Worm (Caenorhabditis elegans) whole organism, late embryonic: ENCODE measurements around the gene F31D5.7.

Experiments
- K09A11.1 ChIP-seq: sonication (generic microtip); optimal IDR thresholded peaks from 2 replicates; lab custom pipeline; 2017; ENCODE audit warnings: antibody characterized with exemption, mild to moderate bottlenecking, missing genetic modification characterization, missing compliant biosample characterization; ENCODE audit not compliant: insufficient read depth
- Y22D7AL.16 ChIP-seq: sonication (generic microtip); optimal IDR thresholded peaks from 2 replicates; lab custom pipeline; 2016; ENCODE audit warnings: missing genetic modification characterization, missing compliant biosample characterization
- ahr-1 ChIP-seq: sonication (generic microtip); optimal IDR thresholded peaks from 2 replicates; lab custom pipeline; 2016; ENCODE audit warnings: missing genetic modification characterization, missing compliant biosample characterization
- ceh-18 ChIP-seq: sonication (generic microtip); optimal IDR thresholded peaks from 2 replicates; lab custom pipeline; 2016; ENCODE audit warnings: missing genetic modification characterization, missing compliant biosample characterization
- ceh-19 ChIP-seq: fragments of 200-800 bp; sonication (Bioruptor generic); optimal IDR thresholded peaks from 2 replicates; lab custom pipeline; 2018; ENCODE audit warnings: mild to moderate bottlenecking, missing genetic modification characterization, missing compliant biosample characterization
- ceh-2 ChIP-seq: sonication (generic microtip); optimal IDR thresholded peaks from 2 replicates; lab custom pipeline; 2016; ENCODE audit warnings: missing genotype, missing genetic modification characterization, missing compliant biosample characterization
- ceh-22 ChIP-seq: sonication (generic microtip); optimal IDR thresholded peaks from 2 replicates; lab custom pipeline; 2017; ENCODE audit warnings: missing biosample characterization, missing genetic modification characterization
- ceh-24 ChIP-seq: sonication (generic microtip); optimal IDR thresholded peaks from 2 replicates; lab custom pipeline; 2016; ENCODE audit warnings: mild to moderate bottlenecking, missing genetic modification characterization, missing compliant biosample characterization
- ceh-30 ChIP-seq: fragments of 150-350 bp; optimal IDR thresholded peaks from 2 replicates; lab custom pipeline; 2014; ENCODE audit warnings: missing biosample characterization, missing genetic modification characterization
- ceh-34 ChIP-seq: sonication (generic microtip); optimal IDR thresholded peaks from 2 replicates; lab custom pipeline; 2016; ENCODE audit warnings: mild to moderate bottlenecking, missing genetic modification characterization, missing compliant biosample characterization
- ceh-45 ChIP-seq: fragments of 200-800 bp; sonication (Bioruptor generic); IDR thresholded peaks from 2 replicates; pipeline ENCODE4 v1.3.6; 2022; ENCODE audit warnings: missing genetic modification reagents, missing genetic modification characterization, missing compliant biosample characterization
- ceh-48 ChIP-seq: sonication (generic microtip); optimal IDR thresholded peaks from 2 replicates; lab custom pipeline; 2016; ENCODE audit warnings: missing genetic modification characterization, inconsistent platforms, missing compliant biosample characterization
- ceh-6 ChIP-seq: fragments of 200-800 bp; sonication (Bioruptor generic); optimal IDR thresholded peaks from 2 replicates; lab custom pipeline; 2018; ENCODE audit warnings: mild to moderate bottlenecking, missing genetic modification characterization, missing compliant biosample characterization
- ceh-9 ChIP-seq: sonication (generic microtip); optimal IDR thresholded peaks from 2 replicates; lab custom pipeline; 2016; ENCODE audit warnings: mild to moderate bottlenecking, missing genetic modification characterization, inconsistent platforms, missing compliant biosample characterization
- dmd-4 ChIP-seq: sonication (generic microtip); optimal IDR thresholded peaks from 2 replicates; lab custom pipeline; 2016; ENCODE audit warnings: borderline replicate concordance, missing genetic modification characterization, missing compliant biosample characterization
- dve-1 ChIP-seq: sonication (generic microtip); optimal IDR thresholded peaks from 2 replicates; lab custom pipeline; 2017; ENCODE audit warnings: antibody characterized with exemption, mild to moderate bottlenecking, missing genetic modification characterization, missing compliant biosample characterization
- ets-4 ChIP-seq: sonication (generic microtip); optimal IDR thresholded peaks from 2 replicates; lab custom pipeline; 2016; ENCODE audit warnings: missing genetic modification characterization, missing compliant biosample characterization
- fax-1 ChIP-seq: sonication (generic microtip); optimal IDR thresholded peaks from 2 replicates; lab custom pipeline; 2016; ENCODE audit warnings: missing genotype, missing genetic modification characterization, missing compliant biosample characterization
- fkh-10 ChIP-seq: fragments of 150-350 bp; optimal IDR thresholded peaks from 2 replicates; lab custom pipeline; 2014; ENCODE audit warnings: missing biosample characterization, missing genetic modification reagents, missing genetic modification characterization
- gmeb-2 ChIP-seq: sonication (generic microtip); optimal IDR thresholded peaks from 2 replicates; lab custom pipeline; 2016; ENCODE audit warnings: missing genetic modification characterization, inconsistent platforms, missing compliant biosample characterization
- hlh-13 ChIP-seq: fragments of 200-800 bp; sonication (Bioruptor generic); optimal IDR thresholded peaks from 2 replicates; lab custom pipeline; 2018; ENCODE audit warnings: mild to moderate bottlenecking, missing genetic modification characterization, missing compliant biosample characterization
- hlh-15 ChIP-seq: sonication (generic microtip); optimal IDR thresholded peaks from 2 replicates; lab custom pipeline; 2016; ENCODE audit warnings: missing genetic modification characterization, missing compliant biosample characterization
- hlh-30 ChIP-seq: sonication (generic microtip); optimal IDR thresholded peaks from 2 replicates; lab custom pipeline; 2017; ENCODE audit warnings: antibody characterized with exemption, missing genetic modification characterization, missing compliant biosample characterization; ENCODE audit not compliant: insufficient read depth
- hlh-6 ChIP-seq: sonication (generic microtip); optimal IDR thresholded peaks from 2 replicates; lab custom pipeline; 2016; ENCODE audit warnings: missing genotype, missing genetic modification characterization, missing compliant biosample characterization
- lin-11 ChIP-seq: fragments of 200-800 bp; sonication (Bioruptor generic); optimal IDR thresholded peaks from 2 replicates; lab custom pipeline; 2018; ENCODE audit warnings: mild to moderate bottlenecking, missing genetic modification characterization, missing compliant biosample characterization
- madf-2 ChIP-seq: sonication (generic microtip); optimal IDR thresholded peaks from 2 replicates; lab custom pipeline; 2017; ENCODE audit warnings: missing genetic modification characterization, missing compliant biosample characterization
- nfya-1 ChIP-seq: sonication (generic microtip); optimal IDR thresholded peaks from 2 replicates; lab custom pipeline; 2017; ENCODE audit warnings: missing genetic modification characterization, mild to moderate bottlenecking, missing compliant biosample characterization, antibody characterized with exemption, moderate library complexity
- nhr-232 ChIP-seq: sonication (generic microtip); optimal IDR thresholded peaks from 2 replicates; lab custom pipeline; 2016; ENCODE audit warnings: missing genetic modification characterization, missing compliant biosample characterization
- odd-2 ChIP-seq: sonication (generic microtip); optimal IDR thresholded peaks from 2 replicates; lab custom pipeline; 2017; ENCODE audit warnings: antibody characterized with exemption, mild to moderate bottlenecking, missing genetic modification characterization, missing compliant biosample characterization
- pag-3 ChIP-seq: sonication (generic microtip); optimal IDR thresholded peaks from 2 replicates; lab custom pipeline; 2016; ENCODE audit warnings: missing compliant biosample characterization, missing genetic modification characterization, borderline replicate concordance
- pax-1 ChIP-seq: fragments of 150-350 bp; optimal IDR thresholded peaks from 2 replicates; lab custom pipeline; 2014; ENCODE audit warnings: missing biosample characterization, missing genetic modification characterization
- pha-4 ChIP-seq: fragments of 150-350 bp; optimal IDR thresholded peaks from 2 replicates; lab custom pipeline; 2018; ENCODE audit warnings: missing biosample characterization, missing genetic modification reagents, missing genetic modification characterization
- pqm-1 ChIP-seq: sonication (generic microtip); optimal IDR thresholded peaks from 2 replicates; lab custom pipeline; 2016; ENCODE audit warnings: missing genetic modification characterization, missing compliant biosample characterization
- pros-1 ChIP-seq: fragments of 150-350 bp; optimal IDR thresholded peaks from 2 replicates; lab custom pipeline; 2014; ENCODE audit warnings: missing biosample characterization, missing genetic modification reagents, missing genetic modification characterization
- ref-2 ChIP-seq: sonication (generic microtip); optimal IDR thresholded peaks from 2 replicates; lab custom pipeline; 2016; ENCODE audit warnings: missing genetic modification characterization, missing compliant biosample characterization
- rnt-1 ChIP-seq: sonication (generic microtip); optimal IDR thresholded peaks from 2 replicates; lab custom pipeline; 2016; ENCODE audit warnings: missing genetic modification characterization, missing compliant biosample characterization
- sdc-2 ChIP-seq: sonication (generic microtip); optimal IDR thresholded peaks from 2 replicates; lab custom pipeline; 2016; ENCODE audit warnings: missing genotype, missing genetic modification characterization, missing compliant biosample characterization
- sox-4 ChIP-seq: sonication (generic microtip); optimal IDR thresholded peaks from 2 replicates; lab custom pipeline; 2017; ENCODE audit warnings: mild to moderate bottlenecking, missing genetic modification characterization, inconsistent platforms, missing compliant biosample characterization
- syd-9 ChIP-seq: sonication (generic microtip); optimal IDR thresholded peaks from 2 replicates; lab custom pipeline; 2016; ENCODE audit warnings: mild to moderate bottlenecking, missing genetic modification characterization, moderate library complexity, missing compliant biosample characterization
- tbx-2 ChIP-seq: sonication (generic microtip); optimal IDR thresholded peaks from 2 replicates; lab custom pipeline; 2016; ENCODE audit warnings: missing genetic modification characterization, missing compliant biosample characterization
- unc-3 ChIP-seq, 2 experiments: fragments of 200-800 bp in 1 of 2; sonication (Bioruptor generic) in 1 of 2; sonication (generic microtip) in 1 of 2; conservative IDR thresholded peaks in 1 of 2; optimal IDR thresholded peaks in 1 of 2; 2 replicates each; pipeline versions ENCODE4 v1.3.6 to Lab custom; 2016 to 2022; ENCODE audit warnings: missing compliant biosample characterization in 2 of 2, missing genetic modification characterization in 2 of 2, missing genetic modification reagents in 1 of 2
- unc-42 ChIP-seq: sonication (generic microtip); optimal IDR thresholded peaks from 2 replicates; lab custom pipeline; 2016; ENCODE audit warnings: missing genotype, missing genetic modification characterization, missing compliant biosample characterization
- unc-55 ChIP-seq: sonication (generic microtip); optimal IDR thresholded peaks from 2 replicates; lab custom pipeline; 2017; ENCODE audit warnings: missing biosample characterization, missing genetic modification reagents, missing genetic modification characterization
- unc-86 ChIP-seq: sonication (generic microtip); optimal IDR thresholded peaks from 2 replicates; lab custom pipeline; 2016; ENCODE audit warnings: missing genetic modification characterization, missing compliant biosample characterization
- zip-5 ChIP-seq: sonication (generic microtip); optimal IDR thresholded peaks from 2 replicates; lab custom pipeline; 2016; ENCODE audit warnings: missing genetic modification characterization, missing compliant biosample characterization
- ztf-16 ChIP-seq: sonication (generic microtip); optimal IDR thresholded peaks from 2 replicates; lab custom pipeline; 2017; ENCODE audit warnings: missing genetic modification characterization, missing compliant biosample characterization

Gene F31D5.7

DNA sequence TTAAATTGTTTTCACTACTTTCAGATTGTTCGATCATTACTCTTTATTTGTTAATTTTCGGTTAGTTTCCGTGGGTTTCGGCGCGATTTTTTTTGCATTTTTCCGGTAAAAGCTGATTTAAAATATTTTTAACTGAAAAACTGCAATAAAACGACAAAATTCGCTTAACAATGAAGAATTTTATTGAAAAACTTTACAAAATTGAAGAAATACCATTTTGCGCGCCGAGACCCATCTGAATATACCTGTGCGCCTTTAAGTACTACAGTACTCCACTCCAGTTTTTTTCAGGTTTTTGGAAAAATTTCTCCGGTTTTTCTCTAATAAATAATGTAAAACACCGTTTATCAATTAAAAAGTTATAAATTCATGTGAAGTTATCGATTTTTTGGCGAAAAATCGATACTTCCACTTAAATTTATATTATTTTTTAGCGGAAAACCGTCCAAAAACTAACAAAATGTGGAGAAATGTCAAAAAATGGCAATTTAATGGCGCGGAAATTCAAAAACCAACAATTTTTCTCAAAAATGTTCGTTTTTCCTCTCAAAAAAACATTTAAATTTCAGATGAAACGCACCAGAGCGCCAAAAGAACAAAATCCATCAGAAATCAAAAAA is 19.7 kb downstream of the F31D5.7 start, which contains the start of gene C16A11.10:
Gene C16A11.10 (plus strand): TSS at position 570 of the 620 bp plus-strand sequence.
- TF ChIP-seq ets-4 (tag; lab: Kevin White, UChicago) (no peak), ceh-9 (tag; lab: Kevin White, UChicago) (no peak), unc-3 (GFP tag; conservative IDR thresholded peaks at IDR 0.05; lab: Robert Waterston, UW) (no peak), unc-3 (tag; optimal IDR thresholded peaks at IDR 0.05; lab: Kevin White, UChicago) (no peak), rnt-1 (tag; lab: Kevin White, UChicago) (no peak), ceh-18 (tag; lab: Kevin White, UChicago) (no peak), ztf-16 (no peak), pax-1 (no peak), lin-11 (tag; lab: Kevin White, UChicago) (no peak), dmd-4 (tag; lab: Kevin White, UChicago) (no peak), tbx-2 (no peak), zip-5 (tag; lab: Kevin White, UChicago) (no peak)
- TF ChIP-seq, all 69 proteins: peak for 0

- TF ChIP-seq pqm-1 (tag; lab: Kevin White, UChicago) (no peak), ceh-22 (tag; lab: Kevin White, UChicago) (no peak), fkh-10 (GFP tag; lab: Kevin White, UChicago) (no peak), ceh-45 (GFP tag; lab: Robert Waterston, UW) (no peak), ahr-1 (tag; lab: Kevin White, UChicago) (no peak), hlh-13 (GFP tag; lab: Kevin White, UChicago) (no peak), Y22D7AL.16 (tag; lab: Kevin White, UChicago) (no peak), hlh-30 (tag; lab: Kevin White, UChicago) (no peak), nhr-232 (tag; lab: Kevin White, UChicago) (no peak), sox-4 (tag; lab: Kevin White, UChicago) (no peak), ceh-30 (tag; lab: Kevin White, UChicago) (no peak), madf-2 (tag; lab: Kevin White, UChicago) (no peak), fax-1 (tag; lab: Kevin White, UChicago) (no peak), unc-86 (tag; lab: Kevin White, UChicago) (no peak), ceh-24 (tag; lab: Kevin White, UChicago) (no peak), ceh-48 (tag; lab: Kevin White, UChicago) (no peak), ceh-34 (tag; lab: Kevin White, UChicago) (no peak), ceh-2 (no peak), dmd-4 (tag; lab: Kevin White, UChicago) (no peak), K09A11.1 (tag; lab: Kevin White, UChicago) (no peak)
Observed at ce11 chrII:4235959-4236358, 24.7 kb downstream of the F31D5.7 start, which contains the start of gene fbxc-43. Gene fbxc-43, minus strand, starts transcription at chrII:4235996.

ce11 chrII:4237701-4238214 is 26.5 kb downstream of the F31D5.7 start, which contains the start of the genes fbxc-44 and C16A11.2:
Gene fbxc-44, minus strand, starts transcription at chrII:4237751.
Gene C16A11.2, plus strand, starts transcription at chrII:4238203.
- peak; percentile 38 for TF ChIP-seq unc-42 (tag; lab: Kevin White, UChicago)
- TF ChIP-seq hlh-6 (tag; lab: Kevin White, UChicago): no peak
- no peak for TF ChIP-seq sdc-2
- TF ChIP-seq pros-1: no peak
- TF ChIP-seq ceh-22 (tag; lab: Kevin White, UChicago): no peak
- TF ChIP-seq ceh-6: peak; percentile 53
- TF ChIP-seq ceh-19 (GFP tag; lab: Kevin White, UChicago): peak; percentile 63
- peak; percentile 57 for TF ChIP-seq Y22D7AL.16 (tag; lab: Kevin White, UChicago)
- no peak for TF ChIP-seq unc-55
- peak; percentile 54 for TF ChIP-seq syd-9 (tag; lab: Kevin White, UChicago)
- TF ChIP-seq unc-3 (GFP tag; conservative IDR thresholded peaks at IDR 0.05; lab: Robert Waterston, UW): 0 out of 2 replicates have a peak, but pooled peaks have one; percentile 18
- peak; percentile 46 for TF ChIP-seq unc-3 (tag; optimal IDR thresholded peaks at IDR 0.05; lab: Kevin White, UChicago)
- peak; percentile 59 for TF ChIP-seq madf-2 (tag; lab: Kevin White, UChicago)
- TF ChIP-seq hlh-15 (tag; lab: Kevin White, UChicago): peak; percentile 35
- TF ChIP-seq ceh-45 (GFP tag; lab: Robert Waterston, UW): peak; percentile 58; the same call in 1 of the 2 replicates
- TF ChIP-seq K09A11.1 (tag; lab: Kevin White, UChicago): peak; percentile 83
- peak; percentile 76 for TF ChIP-seq gmeb-2 (tag; lab: Kevin White, UChicago)
- TF ChIP-seq pag-3: no peak
- TF ChIP-seq ref-2: no peak
- TF ChIP-seq fkh-10 (GFP tag; lab: Kevin White, UChicago): no peak
- peak; percentile 69 for TF ChIP-seq odd-2
- TF ChIP-seq dve-1: no peak
- TF ChIP-seq fax-1 (tag; lab: Kevin White, UChicago): peak; percentile 71
- TF ChIP-seq pha-4 (tag; lab: Kevin White, UChicago): no peak
- TF ChIP-seq nfya-1 (tag; lab: Kevin White, UChicago): peak; percentile 66
